Fruit fly (Drosophila melanogaster) whole organism, embryonic: ENCODE measurements around the gene PLCXD.

ENCODE experiments used
- ATbp ChIP-seq: fragments of 200-800 bp; sonication (Bioruptor generic); optimal IDR thresholded peaks from 2 replicates; lab custom pipeline; 2017; ENCODE audit warnings: missing biosample characterization, mild to moderate bottlenecking, missing genetic modification characterization, missing genetic modification reagents
- B-H2 ChIP-seq: fragments of 200-800 bp; sonication (Bioruptor generic); optimal IDR thresholded peaks from 2 replicates; lab custom pipeline; 2018; ENCODE audit warnings: missing biosample characterization, mild to moderate bottlenecking, missing genetic modification characterization
- BEAF-32 ChIP-seq: fragments of 200-800 bp; sonication (Bioruptor generic); optimal IDR thresholded peaks from 3 replicates; lab custom pipeline; 2017; ENCODE audit warnings: missing biosample characterization, missing genetic modification characterization, mild to moderate bottlenecking, moderate library complexity, missing genetic modification reagents
- Bgb ChIP-seq: fragments of 200-800 bp; sonication (Bioruptor generic); IDR thresholded peaks from 2 replicates; pipeline ENCODE4 v1.3.6; 2022; ENCODE audit warnings: missing biosample characterization, missing genetic modification characterization; ENCODE audit not compliant: partially characterized antibody
- CG10267 ChIP-seq: fragments of 200-800 bp; sonication (Bioruptor generic); optimal IDR thresholded peaks from 2 replicates; lab custom pipeline; 2018; ENCODE audit warnings: missing biosample characterization, mild to moderate bottlenecking, missing genetic modification characterization, moderate library complexity
- CG10274 ChIP-seq: fragments of 200-800 bp; sonication (Bioruptor generic); optimal IDR thresholded peaks from 3 replicates; lab custom pipeline; 2017; ENCODE audit warnings: missing biosample characterization, mild to moderate bottlenecking, missing genetic modification characterization
- CG11695 ChIP-seq: fragments of 200-800 bp; sonication (Bioruptor generic); IDR thresholded peaks from 3 replicates; pipeline ENCODE4 v1.3.6; 2022; ENCODE audit warnings: missing biosample characterization, missing genetic modification characterization
- CG13624 ChIP-seq: fragments of 200-800 bp; sonication (Bioruptor generic); optimal IDR thresholded peaks from 2 replicates; lab custom pipeline; 2016; ENCODE audit warnings: missing biosample characterization, missing genetic modification characterization
- CG15601 ChIP-seq: fragments of 200-800 bp; sonication (Bioruptor generic); optimal IDR thresholded peaks from 3 replicates; lab custom pipeline; 2019; ENCODE audit warnings: missing biosample characterization, mild to moderate bottlenecking, missing genetic modification characterization, moderate library complexity
- CG17328 ChIP-seq: fragments of 200-800 bp; sonication (Bioruptor generic); IDR thresholded peaks from 2 replicates; pipeline ENCODE4 v1.3.6; 2022; ENCODE audit warnings: missing biosample characterization, missing genetic modification characterization
- CG17829 ChIP-seq: fragments of 200-800 bp; optimal IDR thresholded peaks from 2 replicates; lab custom pipeline; 2019; ENCODE audit warnings: missing biosample characterization, mild to moderate bottlenecking, missing genetic modification characterization, moderate library complexity
- CG18599 ChIP-seq: fragments of 200-800 bp; sonication (Bioruptor generic); optimal IDR thresholded peaks from 3 replicates; lab custom pipeline; 2017; ENCODE audit warnings: missing biosample characterization, missing genetic modification characterization, mild to moderate bottlenecking, moderate library complexity, missing genetic modification reagents
- CG30020 ChIP-seq: fragments of 200-800 bp; optimal IDR thresholded peaks from 2 replicates; lab custom pipeline; 2019; ENCODE audit warnings: missing biosample characterization, mild to moderate bottlenecking, missing genetic modification characterization, moderate library complexity
- CG32767 ChIP-seq: fragments of 200-800 bp; sonication (Bioruptor generic); IDR thresholded peaks from 2 replicates; pipeline ENCODE4 v1.3.6; 2022; ENCODE audit warnings: missing biosample characterization, missing genetic modification characterization
- CG32772 ChIP-seq: fragments of 200-800 bp; sonication (Bioruptor generic); IDR thresholded peaks from 2 replicates; pipeline ENCODE4 v1.3.6; 2022; ENCODE audit warnings: missing biosample characterization, missing genetic modification characterization
- CG33213 ChIP-seq: fragments of 200-800 bp; sonication (Bioruptor generic); optimal IDR thresholded peaks from 3 replicates; lab custom pipeline; 2016; ENCODE audit warnings: missing biosample characterization, missing genetic modification characterization
- CG4617 ChIP-seq: fragments of 200-800 bp; sonication (Bioruptor generic); optimal IDR thresholded peaks from 3 replicates; lab custom pipeline; 2016; ENCODE audit warnings: missing biosample characterization, missing genetic modification characterization, borderline replicate concordance
- CG4707 ChIP-seq: fragments of 200-800 bp; sonication (Bioruptor generic); optimal IDR thresholded peaks from 2 replicates; lab custom pipeline; 2018; ENCODE audit warnings: missing biosample characterization, mild to moderate bottlenecking, missing genetic modification characterization, moderate library complexity
- CG7963 ChIP-seq: fragments of 200-800 bp; sonication (Bioruptor generic); IDR thresholded peaks from 3 replicates; pipeline ENCODE4 v1.3.6; 2022; ENCODE audit warnings: missing biosample characterization, missing genetic modification characterization; ENCODE audit not compliant: partially characterized antibody
- CG9876 ChIP-seq: fragments of 200-800 bp; sonication (Bioruptor generic); optimal IDR thresholded peaks from 2 replicates; lab custom pipeline; 2016; ENCODE audit warnings: missing biosample characterization, missing genetic modification characterization
- CG9932 ChIP-seq: fragments of 200-800 bp; sonication (Bioruptor generic); IDR thresholded peaks from 2 replicates; pipeline ENCODE4 v1.3.6; 2022; ENCODE audit warnings: missing biosample characterization, missing genetic modification characterization
- D ChIP-seq, 2 experiments: fragments of 200-800 bp in 1 of 2; fragments of >200 bp in 1 of 2; sonication (Bioruptor generic) in 1 of 2; optimal IDR thresholded peaks; 2 replicates in 1 of 2; 3 replicates in 1 of 2; lab custom pipeline; 2017; ENCODE audit warnings: mild to moderate bottlenecking in 1 of 2, missing biosample characterization in 1 of 2, missing genetic modification characterization in 1 of 2, missing genetic modification reagents in 1 of 2
- Doc3 ChIP-seq: fragments of 200-800 bp; sonication (Bioruptor generic); IDR thresholded peaks from 3 replicates; pipeline ENCODE4 v1.3.6; 2022; ENCODE audit warnings: missing biosample characterization, missing genetic modification characterization; ENCODE audit not compliant: partially characterized antibody
- Elba2 ChIP-seq: fragments of 200-800 bp; sonication (Bioruptor generic); optimal IDR thresholded peaks from 3 replicates; lab custom pipeline; 2016; ENCODE audit warnings: missing biosample characterization, missing genetic modification characterization
- Fer1 ChIP-seq: fragments of 200-800 bp; sonication (Bioruptor generic); optimal IDR thresholded peaks from 2 replicates; lab custom pipeline; 2017; ENCODE audit warnings: missing biosample characterization, mild to moderate bottlenecking, missing genetic modification characterization
- Fer2 ChIP-seq: fragments of 200-800 bp; sonication (Bioruptor generic); optimal IDR thresholded peaks from 2 replicates; lab custom pipeline; 2018; ENCODE audit warnings: missing biosample characterization, mild to moderate bottlenecking, missing genetic modification characterization, moderate library complexity
- Fer3 ChIP-seq: fragments of 200-800 bp; sonication (Bioruptor generic); optimal IDR thresholded peaks from 2 replicates; lab custom pipeline; 2018; ENCODE audit warnings: missing biosample characterization, mild to moderate bottlenecking, missing genetic modification characterization, moderate library complexity
- HLH4C ChIP-seq: fragments of 200-800 bp; sonication (Bioruptor generic); IDR thresholded peaks from 3 replicates; pipeline ENCODE4 v1.3.6; 2022; ENCODE audit warnings: missing biosample characterization, missing genetic modification characterization; ENCODE audit not compliant: partially characterized antibody
- Pdp1 ChIP-seq, 2 experiments: fragments of 200-800 bp; sonication (Bioruptor generic); optimal IDR thresholded peaks; 3 replicates each; lab custom pipeline; 2016; ENCODE audit warnings: missing biosample characterization in 2 of 2, missing genetic modification characterization in 2 of 2, mild to moderate bottlenecking in 1 of 2, moderate library complexity in 1 of 2
- Ravus ChIP-seq: fragments of 200-800 bp; sonication (Bioruptor generic); IDR thresholded peaks from 2 replicates; pipeline ENCODE4 v1.3.6; 2022; ENCODE audit warnings: missing biosample characterization, missing genetic modification characterization
- Rfx ChIP-seq: fragments of 200-800 bp; sonication (Bioruptor generic); IDR thresholded peaks from 2 replicates; pipeline ENCODE4 v1.3.6; 2022; ENCODE audit warnings: missing biosample characterization, missing genetic modification characterization
- Scr ChIP-seq: fragments of 200-800 bp; sonication (Bioruptor generic); IDR thresholded peaks from 2 replicates; pipeline ENCODE4 v1.3.6; 2022; ENCODE audit warnings: missing biosample characterization, missing genetic modification characterization; ENCODE audit not compliant: partially characterized antibody
- Stat92E ChIP-seq, 3 experiments: fragments of >200 bp in 2 of 3; fragments of 200-800 bp in 1 of 3; sonication (Bioruptor generic) in 1 of 3; optimal IDR thresholded peaks; 2 replicates each; lab custom pipeline; 2017 to 2019; ENCODE audit warnings: missing biosample characterization in 3 of 3, missing genetic modification characterization in 3 of 3, mild to moderate bottlenecking in 1 of 3, moderate library complexity in 1 of 3
- ara ChIP-seq: fragments of 200-800 bp; sonication (Bioruptor generic); IDR thresholded peaks from 2 replicates; pipeline ENCODE4 v1.3.6; 2022; ENCODE audit warnings: missing biosample characterization, missing genetic modification characterization
- ato ChIP-seq: fragments of 200-800 bp; sonication (Bioruptor generic); IDR thresholded peaks from 2 replicates; pipeline ENCODE4 v1.3.6; 2022; ENCODE audit warnings: missing biosample characterization, missing genetic modification characterization; ENCODE audit not compliant: partially characterized antibody
- grau ChIP-seq: fragments of 200-800 bp; optimal IDR thresholded peaks from 3 replicates; lab custom pipeline; 2019; ENCODE audit warnings: missing biosample characterization, mild to moderate bottlenecking, missing genetic modification characterization, moderate library complexity
- inv ChIP-seq: fragments of 200-800 bp; sonication (Bioruptor generic); IDR thresholded peaks from 2 replicates; pipeline ENCODE4 v1.3.6; 2022; ENCODE audit warnings: missing biosample characterization, missing genetic modification characterization; ENCODE audit not compliant: partially characterized antibody
- jumu ChIP-seq: fragments of 200-800 bp; sonication (Bioruptor generic); optimal IDR thresholded peaks from 3 replicates; lab custom pipeline; 2016; ENCODE audit warnings: missing biosample characterization, missing genetic modification characterization
- kah ChIP-seq: fragments of 200-800 bp; sonication (Bioruptor generic); optimal IDR thresholded peaks from 2 replicates; lab custom pipeline; 2018; ENCODE audit warnings: missing biosample characterization, mild to moderate bottlenecking, missing genetic modification characterization
- lilli ChIP-seq: fragments of 200-800 bp; sonication (Bioruptor generic); optimal IDR thresholded peaks from 3 replicates; lab custom pipeline; 2016; ENCODE audit warnings: missing biosample characterization, missing genetic modification characterization
- lmd ChIP-seq: fragments of 200-800 bp; sonication (Bioruptor generic); IDR thresholded peaks from 2 replicates; pipeline ENCODE4 v1.3.6; 2022; ENCODE audit warnings: missing biosample characterization, missing genetic modification characterization
- nau ChIP-seq: fragments of 200-800 bp; sonication (Bioruptor generic); optimal IDR thresholded peaks from 3 replicates; lab custom pipeline; 2017; ENCODE audit warnings: missing biosample characterization, mild to moderate bottlenecking, missing genetic modification characterization, missing genetic modification reagents
- phol ChIP-seq: fragments of 200-800 bp; sonication (Bioruptor generic); optimal IDR thresholded peaks from 3 replicates; lab custom pipeline; 2018; ENCODE audit warnings: missing biosample characterization, mild to moderate bottlenecking, missing genetic modification characterization, moderate library complexity
- psq ChIP-seq: fragments of 200-800 bp; sonication (Bioruptor generic); optimal IDR thresholded peaks from 2 replicates; lab custom pipeline; 2017; ENCODE audit warnings: missing biosample characterization, missing genetic modification characterization
- sens ChIP-seq: fragments of 200-800 bp; sonication (Bioruptor generic); peaks from one replicate; lab custom pipeline; 2016; ENCODE audit warnings: missing biosample characterization, missing genetic modification characterization
- slbo ChIP-seq: fragments of 200-800 bp; sonication (Bioruptor generic); IDR thresholded peaks from 2 replicates; pipeline ENCODE4 v1.3.6; 2022; ENCODE audit warnings: missing biosample characterization, missing genetic modification characterization
- trem ChIP-seq: fragments of 200-800 bp; optimal IDR thresholded peaks from 3 replicates; lab custom pipeline; 2019; ENCODE audit warnings: missing biosample characterization, mild to moderate bottlenecking, missing genetic modification characterization, moderate library complexity
- twi ChIP-seq: fragments of 200-800 bp; optimal IDR thresholded peaks from 2 replicates; lab custom pipeline; 2019; ENCODE audit warnings: missing biosample characterization, mild to moderate bottlenecking, missing genetic modification characterization, moderate library complexity

PLCXD gene

DNA sequence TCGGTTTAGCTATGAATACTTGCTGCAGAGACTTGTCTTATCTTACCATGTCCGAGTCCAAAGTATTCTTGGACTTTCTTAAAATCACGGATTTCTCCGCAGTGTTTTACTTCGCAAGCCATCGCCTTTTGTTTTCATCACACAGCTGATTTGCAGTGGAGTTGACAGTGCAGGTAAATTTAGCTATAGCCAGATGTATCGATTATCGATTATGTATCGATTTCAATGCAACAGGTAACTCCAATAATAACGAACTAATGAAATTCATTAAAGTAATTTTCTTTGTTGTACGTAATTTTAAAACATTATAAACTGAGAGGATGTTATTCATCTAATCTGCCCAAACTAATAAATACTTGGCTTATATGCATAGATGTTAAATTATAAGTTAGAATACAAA, 13.8 kb downstream of the PLCXD start, which contains the start of gene Rab3-GAP (continued):
- TF ChIP-seq CG32767 (GFP tag; lab: Robert Waterston, UW) (0 out of 2 replicates have a peak, but pooled peaks have one; percentile 15), CG30020 (tag; lab: Kevin White, UChicago) (peak; percentile 26), B-H2 (GFP tag; lab: Kevin White, UChicago) (no peak), grau (tag; lab: Kevin White, UChicago) (peak; percentile 98), D (optimal IDR thresholded peaks at IDR 0.05; lab: Kevin White, UChicago) (no peak), D (GFP tag; optimal IDR thresholded peaks at IDR 0.05; lab: Kevin White, UChicago) (no peak), ATbp (GFP tag; lab: Kevin White, UChicago) (no peak), CG11695 (GFP tag; lab: Robert Waterston, UW) (peak; percentile 44; the same call in 1 of the 3 replicates), CG17328 (no peak), Scr (GFP tag; lab: Robert Waterston, UW) (peak; percentile 48), inv (GFP tag; lab: Robert Waterston, UW) (no peak), lmd (GFP tag; lab: Robert Waterston, UW) (peak; percentile 10; the same call in 1 of the 2 replicates), Ravus (GFP tag; lab: Robert Waterston, UW) (no peak), slbo (GFP tag; lab: Robert Waterston, UW) (peak; percentile 66), CG33213 (GFP tag; lab: Kevin White, UChicago) (no peak), Stat92E (GFP tag; optimal IDR thresholded peaks at IDR 0.05; lab: Kevin White, UChicago) (peak in 1 of 3 experiments; percentile 19), Elba2 (GFP tag; lab: Kevin White, UChicago) (peak; percentile 20), CG10267 (tag; lab: Kevin White, UChicago) (peak; percentile 60), CG7963 (GFP tag; lab: Robert Waterston, UW) (peak; percentile 42; the same call in 1 of the 3 replicates), lilli (GFP tag; lab: Kevin White, UChicago) (peak; percentile 37), sens (GFP tag; lab: Kevin White, UChicago) (peak; percentile 87), BEAF-32 (GFP tag; lab: Kevin White, UChicago) (peak; percentile 36), HLH4C (GFP tag; lab: Robert Waterston, UW) (peak; percentile 48), CG9876 (GFP tag; lab: Kevin White, UChicago) (no peak), CG9932 (GFP tag; lab: Robert Waterston, UW) (0 out of 2 replicates have a peak, but pooled peaks have one; percentile 10), CG18599 (GFP tag; lab: Kevin White, UChicago) (no peak), CG13624 (GFP tag; lab: Kevin White, UChicago) (peak; percentile 1), psq (no peak), Fer1 (GFP tag; lab: Kevin White, UChicago) (peak; percentile 60), ato (GFP tag; lab: Robert Waterston, UW) (no peak), phol (tag; lab: Kevin White, UChicago) (peak; percentile 36), Pdp1 (GFP tag; optimal IDR thresholded peaks at IDR 0.05; lab: Kevin White, UChicago) (peak in 1 of 2 experiments; percentile 37), nau (GFP tag; lab: Kevin White, UChicago) (no peak), Fer3 (peak; percentile 34), CG32772 (GFP tag; lab: Robert Waterston, UW) (no peak), CG4617 (peak; percentile 6), CG4707 (no peak), kah (GFP tag; lab: Kevin White, UChicago) (peak; percentile 63), jumu (no peak), Rfx (GFP tag; lab: Robert Waterston, UW) (peak; percentile 61), CG17829 (tag; lab: Kevin White, UChicago) (peak; percentile 70), CG15601 (tag; lab: Kevin White, UChicago) (peak; percentile 29), ara (GFP tag; lab: Robert Waterston, UW) (0 out of 2 replicates have a peak, but pooled peaks have one; percentile 7), CG10274 (GFP tag; lab: Kevin White, UChicago) (no peak), Bgb (GFP tag; lab: Robert Waterston, UW) (peak; percentile 52; the same call in 1 of the 2 replicates), trem (tag; lab: Kevin White, UChicago) (peak; percentile 78), Doc3 (GFP tag; lab: Robert Waterston, UW) (peak; percentile 48), twi (no peak), Fer2 (tag; lab: Kevin White, UChicago) (no peak)
